Worm (Caenorhabditis elegans) whole organism, L2 larva: ENCODE data around the gene wdr-37.

ENCODE experiments used
- ama-1 ChIP-seq: fragments of 150-350 bp; optimal IDR thresholded peaks from 2 replicates; lab custom pipeline; 2018; ENCODE audit warnings: inconsistent platforms
- blmp-1 ChIP-seq: sonication (generic microtip); optimal IDR thresholded peaks from 2 replicates; lab custom pipeline; 2017; ENCODE audit warnings: missing genetic modification characterization, mild to moderate bottlenecking, missing compliant biosample characterization, antibody characterized with exemption, moderate library complexity; ENCODE audit not compliant: insufficient read depth
- ceh-16 ChIP-seq: fragments of 150-350 bp; optimal IDR thresholded peaks from 2 replicates; lab custom pipeline; 2014; ENCODE audit warnings: missing biosample characterization, missing genetic modification characterization
- ceh-82 ChIP-seq: fragments of 150-350 bp; optimal IDR thresholded peaks from 2 replicates; lab custom pipeline; 2014; ENCODE audit warnings: missing biosample characterization, missing genetic modification characterization
- egl-27 ChIP-seq: sonication (generic microtip); optimal IDR thresholded peaks from 3 replicates; lab custom pipeline; 2017; ENCODE audit warnings: missing biosample characterization, missing genetic modification reagents, missing genetic modification characterization
- mdl-1 ChIP-seq, 2 experiments: fragments of 150-350 bp in 1 of 2; sonication (generic microtip) in 1 of 2; optimal IDR thresholded peaks; 2 replicates each; lab custom pipeline; 2017; ENCODE audit warnings: missing biosample characterization in 2 of 2, missing genetic modification characterization in 2 of 2
- nhr-11 ChIP-seq: fragments of 150-350 bp; optimal IDR thresholded peaks from 2 replicates; lab custom pipeline; 2014; ENCODE audit warnings: missing biosample characterization, missing genetic modification characterization
- nhr-21 ChIP-seq: fragments of 150-350 bp; optimal IDR thresholded peaks from 2 replicates; lab custom pipeline; 2014; ENCODE audit warnings: missing biosample characterization, missing genetic modification characterization
- nhr-237 ChIP-seq: fragments of 150-350 bp; optimal IDR thresholded peaks from 2 replicates; lab custom pipeline; 2014; ENCODE audit warnings: missing biosample characterization, missing genetic modification characterization
- nhr-6 ChIP-seq: fragments of 150-350 bp; optimal IDR thresholded peaks from 2 replicates; lab custom pipeline; 2014; ENCODE audit warnings: missing biosample characterization, missing genetic modification characterization
- skn-1 ChIP-seq: sonication (generic microtip); optimal IDR thresholded peaks from 2 replicates; lab custom pipeline; 2017; ENCODE audit warnings: missing biosample characterization, missing genetic modification characterization
- snpc-4 ChIP-seq: fragments of 150-350 bp; optimal IDR thresholded peaks from 2 replicates; lab custom pipeline; 2014; ENCODE audit warnings: missing biosample characterization, missing genetic modification characterization
- unc-39 ChIP-seq: fragments of 150-350 bp; optimal IDR thresholded peaks from 2 replicates; lab custom pipeline; 2014; ENCODE audit warnings: missing biosample characterization, missing genetic modification characterization

- TF ChIP-seq ama-1 (lab: Kevin White, UChicago) (no peak), ceh-82 (tag; lab: Kevin White, UChicago) (no peak), nhr-237 (tag; lab: Kevin White, UChicago) (no peak), blmp-1 (no peak), skn-1 (tag; lab: Kevin White, UChicago) (no peak), ceh-16 (tag; lab: Kevin White, UChicago) (no peak), nhr-6 (tag; lab: Kevin White, UChicago) (no peak), snpc-4 (tag; lab: Kevin White, UChicago) (no peak), nhr-11 (tag; lab: Kevin White, UChicago) (no peak), egl-27 (tag; lab: Kevin White, UChicago) (no peak), unc-39 (tag; lab: Kevin White, UChicago) (no peak), mdl-1 (tag; optimal IDR thresholded peaks at IDR 0.05; lab: Kevin White, UChicago) (no peak), nhr-21 (tag; lab: Kevin White, UChicago) (no peak)
These were observed 14.8 kb upstream of the wdr-37 start, which contains the start of gene basl-1 for ce11 chrIII:5614648-5615047.
